Fruit fly (Drosophila melanogaster): ENCODE measurements around the gene alpha-Est8.

alpha-Est8 gene

dm6 chr3R:7515599-7516069 is at the start of gene alpha-Est8:
TSS of gene alpha-Est8 (minus strand) at chr3R:7515670.
- no peak for TF ChIP-seq EcR (GFP tag; optimal IDR thresholded peaks at IDR 0.05)
- no peak for TF ChIP-seq psq (optimal IDR thresholded peaks at IDR 0.05)
- no peak for TF ChIP-seq Dll (optimal IDR thresholded peaks at IDR 0.05)
- no peak for TF ChIP-seq pan (optimal IDR thresholded peaks at IDR 0.05)
- no peak for TF ChIP-seq CG8478 (optimal IDR thresholded peaks at IDR 0.05)
- no peak for TF ChIP-seq usp (GFP tag; optimal IDR thresholded peaks at IDR 0.05)

- no peak for TF ChIP-seq CG8478 (optimal IDR thresholded peaks at IDR 0.05)
- no peak for TF ChIP-seq Dll (optimal IDR thresholded peaks at IDR 0.05)
- TF ChIP-seq usp (GFP tag; optimal IDR thresholded peaks at IDR 0.05), result no peak
- no peak for TF ChIP-seq EcR (GFP tag; optimal IDR thresholded peaks at IDR 0.05)
- TF ChIP-seq pan (optimal IDR thresholded peaks at IDR 0.05), result no peak
- no peak for TF ChIP-seq psq (optimal IDR thresholded peaks at IDR 0.05)
These were observed 36.2 kb upstream of the alpha-Est8 start, which contains the start of gene CG45545 for dm6 chr3R:7551708-7552107. TSS of gene CG45545 (plus strand) at chr3R:7552008.

- TF ChIP-seq EcR (GFP tag; optimal IDR thresholded peaks at IDR 0.05) (no peak), pan (optimal IDR thresholded peaks at IDR 0.05) (no peak), Dll (optimal IDR thresholded peaks at IDR 0.05) (no peak), CG8478 (optimal IDR thresholded peaks at IDR 0.05) (no peak), psq (optimal IDR thresholded peaks at IDR 0.05) (no peak), usp (GFP tag; optimal IDR thresholded peaks at IDR 0.05) (no peak)
These were observed 33.6 kb upstream of the alpha-Est8 start, which contains the start of gene alpha-Est1 for dm6 chr3R:7548808-7549744. TSS of gene alpha-Est1 (minus strand) at chr3R:7549124.

- no peak for TF ChIP-seq CG8478 (optimal IDR thresholded peaks at IDR 0.05)
- no peak for TF ChIP-seq EcR (GFP tag; optimal IDR thresholded peaks at IDR 0.05)
- no peak for TF ChIP-seq pan (optimal IDR thresholded peaks at IDR 0.05)
- TF ChIP-seq psq (optimal IDR thresholded peaks at IDR 0.05), result no peak
- TF ChIP-seq Dll (optimal IDR thresholded peaks at IDR 0.05), result no peak
- TF ChIP-seq usp (GFP tag; optimal IDR thresholded peaks at IDR 0.05), result no peak
These were observed 25.8 kb upstream of the alpha-Est8 start, which contains the start of the genes alpha-Est3 and alpha-Est2 for dm6 chr3R:7541145-7541860. TSS of gene alpha-Est3 (minus strand) at chr3R:7541631. TSS of gene alpha-Est2 (plus strand) at chr3R:7541810.

dm6 chr3R:7538435-7538834 is 23.0 kb upstream of the alpha-Est8 start, which contains the start of gene alpha-Est4:
TSS of gene alpha-Est4 (minus strand) at chr3R:7538615.
- TF ChIP-seq pan (optimal IDR thresholded peaks at IDR 0.05), result no peak
- no peak for TF ChIP-seq Dll (optimal IDR thresholded peaks at IDR 0.05)
- no peak for TF ChIP-seq EcR (GFP tag; optimal IDR thresholded peaks at IDR 0.05)
- no peak for TF ChIP-seq psq (optimal IDR thresholded peaks at IDR 0.05)
- TF ChIP-seq usp (GFP tag; optimal IDR thresholded peaks at IDR 0.05), result no peak
- no peak for TF ChIP-seq CG8478 (optimal IDR thresholded peaks at IDR 0.05)

- TF ChIP-seq usp (GFP tag; optimal IDR thresholded peaks at IDR 0.05) (no peak), CG8478 (optimal IDR thresholded peaks at IDR 0.05) (no peak), Dll (optimal IDR thresholded peaks at IDR 0.05) (no peak), pan (optimal IDR thresholded peaks at IDR 0.05) (no peak), psq (optimal IDR thresholded peaks at IDR 0.05) (no peak), EcR (GFP tag; optimal IDR thresholded peaks at IDR 0.05) (no peak)
These were observed 20.8 kb upstream of the alpha-Est8 start, which contains the start of gene alpha-Est5 for dm6 chr3R:7536281-7536680. TSS of gene alpha-Est5 (minus strand) at chr3R:7536390.

dm6 chr3R:7535606-7536005 is 20.1 kb upstream of the alpha-Est8 start:
- TF ChIP-seq Dll (optimal IDR thresholded peaks at IDR 0.05) (no peak), usp (GFP tag; optimal IDR thresholded peaks at IDR 0.05) (no peak), CG8478 (optimal IDR thresholded peaks at IDR 0.05) (no peak), EcR (GFP tag; optimal IDR thresholded peaks at IDR 0.05) (no peak), pan (optimal IDR thresholded peaks at IDR 0.05) (no peak), psq (optimal IDR thresholded peaks at IDR 0.05) (no peak)

- TF ChIP-seq Dll (optimal IDR thresholded peaks at IDR 0.05) (no peak), EcR (GFP tag; optimal IDR thresholded peaks at IDR 0.05) (no peak), pan (optimal IDR thresholded peaks at IDR 0.05) (no peak), usp (GFP tag; optimal IDR thresholded peaks at IDR 0.05) (no peak)
These were observed 14.8 kb upstream of the alpha-Est8 start, which contains the start of the genes Rtnl2 and alphaTub84D for dm6 chr3R:7530184-7530821. TSS of gene Rtnl2 (minus strand) at chr3R:7530241. TSS of gene alphaTub84D (plus strand) at chr3R:7530753.

dm6 chr3R:7528677-7529076 is 13.2 kb upstream of the alpha-Est8 start, which contains the start of gene alpha-Est6:
TSS of gene alpha-Est6 (minus strand) at chr3R:7528777.
- TF ChIP-seq pan (optimal IDR thresholded peaks at IDR 0.05), result no peak
- no peak for TF ChIP-seq Dll (optimal IDR thresholded peaks at IDR 0.05)
- no peak for TF ChIP-seq EcR (GFP tag; optimal IDR thresholded peaks at IDR 0.05)
- TF ChIP-seq CG8478 (optimal IDR thresholded peaks at IDR 0.05), result no peak
- TF ChIP-seq psq (optimal IDR thresholded peaks at IDR 0.05), result no peak
- TF ChIP-seq usp (GFP tag; optimal IDR thresholded peaks at IDR 0.05), result no peak

dm6 chr3R:7524160-7524559 is 8.7 kb upstream of the alpha-Est8 start:
- no peak for TF ChIP-seq Dll (optimal IDR thresholded peaks at IDR 0.05)
- TF ChIP-seq psq (optimal IDR thresholded peaks at IDR 0.05), result no peak
- TF ChIP-seq usp (GFP tag; optimal IDR thresholded peaks at IDR 0.05), result no peak
- TF ChIP-seq CG8478 (optimal IDR thresholded peaks at IDR 0.05), result no peak
- TF ChIP-seq EcR (GFP tag; optimal IDR thresholded peaks at IDR 0.05), result no peak

dm6 chr3R:7523594-7523993 is 8.1 kb upstream of the alpha-Est8 start, which contains the start of gene alpha-Est7:
TSS of gene alpha-Est7 (minus strand) at chr3R:7523753.
- TF ChIP-seq usp (GFP tag; optimal IDR thresholded peaks at IDR 0.05) (no peak), pan (optimal IDR thresholded peaks at IDR 0.05) (no peak), psq (optimal IDR thresholded peaks at IDR 0.05) (no peak), EcR (GFP tag; optimal IDR thresholded peaks at IDR 0.05) (no peak), Dll (optimal IDR thresholded peaks at IDR 0.05) (no peak), CG8478 (optimal IDR thresholded peaks at IDR 0.05) (no peak)
